Fruit fly (Drosophila melanogaster) whole organism, embryonic: ENCODE data around the gene chif.

Experiments used
- B-H1 ChIP-seq: fragments of 200-800 bp; sonication (Bioruptor generic); IDR thresholded peaks from 3 replicates; pipeline ENCODE4 v1.3.6; 2022; ENCODE audit warnings: missing biosample characterization, missing genetic modification characterization
- Blimp-1 ChIP-seq: fragments of 200-800 bp; sonication (Bioruptor generic); optimal IDR thresholded peaks from 3 replicates; lab custom pipeline; 2018; ENCODE audit warnings: missing biosample characterization, missing genetic modification characterization, mild to moderate bottlenecking, moderate library complexity, missing genetic modification reagents
- CG10274 ChIP-seq: fragments of 200-800 bp; sonication (Bioruptor generic); optimal IDR thresholded peaks from 3 replicates; lab custom pipeline; 2017; ENCODE audit warnings: missing biosample characterization, mild to moderate bottlenecking, missing genetic modification characterization
- CG10431 ChIP-seq: fragments of 200-800 bp; sonication (Bioruptor generic); optimal IDR thresholded peaks from 3 replicates; lab custom pipeline; 2018; ENCODE audit warnings: missing biosample characterization, mild to moderate bottlenecking, missing genetic modification characterization
- CG10462 ChIP-seq: fragments of 200-800 bp; sonication (Bioruptor generic); optimal IDR thresholded peaks from 2 replicates; lab custom pipeline; 2016; ENCODE audit warnings: missing biosample characterization, missing genetic modification characterization
- CG12219 ChIP-seq: fragments of 200-800 bp; sonication (Bioruptor generic); optimal IDR thresholded peaks from 3 replicates; lab custom pipeline; 2018; ENCODE audit warnings: missing biosample characterization, mild to moderate bottlenecking, missing genetic modification characterization
- CG15011 ChIP-seq: fragments of 200-800 bp; sonication (Bioruptor generic); optimal IDR thresholded peaks from 3 replicates; lab custom pipeline; 2018; ENCODE audit warnings: missing biosample characterization, mild to moderate bottlenecking, missing genetic modification characterization
- CG1602 ChIP-seq: fragments of 200-800 bp; sonication (Bioruptor generic); optimal IDR thresholded peaks from 3 replicates; lab custom pipeline; 2016; ENCODE audit warnings: missing biosample characterization, missing genetic modification characterization
- CG17802 ChIP-seq: fragments of 200-800 bp; sonication (Bioruptor generic); optimal IDR thresholded peaks from 2 replicates; lab custom pipeline; 2018; ENCODE audit warnings: missing biosample characterization, mild to moderate bottlenecking, missing genetic modification characterization, moderate library complexity
- CG32532 ChIP-seq: fragments of 200-800 bp; sonication (Bioruptor generic); IDR thresholded peaks from 2 replicates; pipeline ENCODE4 v1.3.6; 2022; ENCODE audit warnings: missing biosample characterization, missing genetic modification characterization
- CG32767 ChIP-seq: fragments of 200-800 bp; sonication (Bioruptor generic); IDR thresholded peaks from 2 replicates; pipeline ENCODE4 v1.3.6; 2022; ENCODE audit warnings: missing biosample characterization, missing genetic modification characterization
- CG33557 ChIP-seq: fragments of 200-800 bp; sonication (Bioruptor generic); optimal IDR thresholded peaks from 2 replicates; lab custom pipeline; 2019; ENCODE audit warnings: missing biosample characterization, mild to moderate bottlenecking, missing genetic modification characterization, moderate library complexity
- CG34376 ChIP-seq: fragments of 200-800 bp; sonication (Bioruptor generic); optimal IDR thresholded peaks from 2 replicates; lab custom pipeline; 2018; ENCODE audit warnings: missing biosample characterization, mild to moderate bottlenecking, missing genetic modification characterization
- CG34422 ChIP-seq: fragments of 200-800 bp; sonication (Bioruptor generic); IDR thresholded peaks from 3 replicates; pipeline ENCODE4 v1.3.6; 2022; ENCODE audit warnings: missing biosample characterization, missing genetic modification characterization
- CG3838 ChIP-seq: fragments of 200-800 bp; sonication (Bioruptor generic); optimal IDR thresholded peaks from 3 replicates; lab custom pipeline; 2016; ENCODE audit warnings: missing biosample characterization, missing genetic modification characterization
- CG7372 ChIP-seq: fragments of 200-800 bp; sonication (Bioruptor generic); IDR thresholded peaks from 2 replicates; pipeline ENCODE4 v1.3.6; 2022; ENCODE audit warnings: missing biosample characterization, missing genetic modification characterization
- CG7745 ChIP-seq: fragments of 200-800 bp; sonication (Bioruptor generic); optimal IDR thresholded peaks from 2 replicates; lab custom pipeline; 2018; ENCODE audit warnings: missing biosample characterization, mild to moderate bottlenecking, missing genetic modification characterization, moderate library complexity
- CG7839 ChIP-seq: fragments of 200-800 bp; sonication (Bioruptor generic); optimal IDR thresholded peaks from 3 replicates; lab custom pipeline; 2018; ENCODE audit warnings: missing biosample characterization, mild to moderate bottlenecking, missing genetic modification characterization, moderate library complexity
- CG7987 ChIP-seq: fragments of 200-800 bp; sonication (Bioruptor generic); optimal IDR thresholded peaks from 2 replicates; lab custom pipeline; 2018; ENCODE audit warnings: missing biosample characterization, mild to moderate bottlenecking, missing genetic modification characterization, moderate library complexity
- CG8089 ChIP-seq: fragments of 200-800 bp; sonication (Bioruptor generic); optimal IDR thresholded peaks from 3 replicates; lab custom pipeline; 2016; ENCODE audit warnings: missing biosample characterization, missing genetic modification characterization
- Dref ChIP-seq: fragments of 200-800 bp; sonication (Bioruptor generic); IDR thresholded peaks from 2 replicates; pipeline ENCODE4 v1.3.6; 2022; ENCODE audit warnings: missing biosample characterization, missing genetic modification characterization
- E2f2 ChIP-seq: fragments of 200-800 bp; sonication (Bioruptor generic); IDR thresholded peaks from 2 replicates; pipeline ENCODE4 v1.3.6; 2022; ENCODE audit warnings: missing biosample characterization, missing genetic modification characterization
- Ets97D ChIP-seq: fragments of 200-800 bp; sonication (Bioruptor generic); optimal IDR thresholded peaks from 3 replicates; lab custom pipeline; 2016; ENCODE audit warnings: missing biosample characterization, missing genetic modification characterization
- H2.0 ChIP-seq: fragments of 200-800 bp; sonication (Bioruptor generic); IDR thresholded peaks from 2 replicates; pipeline ENCODE4 v1.3.6; 2022; ENCODE audit warnings: missing biosample characterization, missing genetic modification characterization
- HHEX ChIP-seq: fragments of 200-800 bp; sonication (Bioruptor generic); optimal IDR thresholded peaks from 3 replicates; lab custom pipeline; 2017; ENCODE audit warnings: missing biosample characterization, mild to moderate bottlenecking, missing genetic modification characterization, missing genetic modification reagents
- Hr3 ChIP-seq: fragments of 200-800 bp; sonication (Bioruptor generic); optimal IDR thresholded peaks from 3 replicates; lab custom pipeline; 2016; ENCODE audit warnings: missing biosample characterization, missing genetic modification characterization
- Med ChIP-seq: fragments of 200-800 bp; sonication (Bioruptor generic); peaks from one replicate; lab custom pipeline; 2016; ENCODE audit warnings: missing biosample characterization, missing genetic modification characterization, mild to moderate bottlenecking, inconsistent platforms, moderate library complexity
- Mes4 ChIP-seq: fragments of 200-800 bp; sonication (Bioruptor generic); optimal IDR thresholded peaks from 2 replicates; lab custom pipeline; 2016; ENCODE audit warnings: missing biosample characterization, missing genetic modification characterization
- Ravus ChIP-seq: fragments of 200-800 bp; sonication (Bioruptor generic); IDR thresholded peaks from 2 replicates; pipeline ENCODE4 v1.3.6; 2022; ENCODE audit warnings: missing biosample characterization, missing genetic modification characterization
- dati ChIP-seq: fragments of 200-800 bp; sonication (Bioruptor generic); IDR thresholded peaks from 2 replicates; pipeline ENCODE4 v1.3.6; 2022; ENCODE audit warnings: missing biosample characterization, missing genetic modification characterization
- dmrt11E ChIP-seq: fragments of 200-800 bp; sonication (Bioruptor generic); optimal IDR thresholded peaks from 3 replicates; lab custom pipeline; 2018; ENCODE audit warnings: missing biosample characterization, mild to moderate bottlenecking, missing genetic modification characterization, moderate library complexity
- en ChIP-seq: fragments of 200-800 bp; sonication (Bioruptor generic); optimal IDR thresholded peaks from 2 replicates; lab custom pipeline; 2016; ENCODE audit warnings: missing biosample characterization, missing genetic modification characterization
- grau ChIP-seq: fragments of 200-800 bp; optimal IDR thresholded peaks from 3 replicates; lab custom pipeline; 2019; ENCODE audit warnings: missing biosample characterization, mild to moderate bottlenecking, missing genetic modification characterization, moderate library complexity
- gsb-n ChIP-seq: fragments of 200-800 bp; sonication (Bioruptor generic); optimal IDR thresholded peaks from 3 replicates; lab custom pipeline; 2018; ENCODE audit warnings: missing biosample characterization, mild to moderate bottlenecking, missing genetic modification characterization
- her ChIP-seq: fragments of 200-800 bp; sonication (Bioruptor generic); optimal IDR thresholded peaks from 2 replicates; lab custom pipeline; 2016; ENCODE audit warnings: missing biosample characterization, missing genetic modification characterization
- insv ChIP-seq, 2 experiments: fragments of 200-800 bp; sonication (Bioruptor generic); optimal IDR thresholded peaks; 3 replicates each; lab custom pipeline; 2016 to 2018; ENCODE audit warnings: missing biosample characterization in 2 of 2, missing genetic modification characterization in 2 of 2
- lilli ChIP-seq: fragments of 200-800 bp; sonication (Bioruptor generic); optimal IDR thresholded peaks from 3 replicates; lab custom pipeline; 2016; ENCODE audit warnings: missing biosample characterization, missing genetic modification characterization
- lmd ChIP-seq: fragments of 200-800 bp; sonication (Bioruptor generic); IDR thresholded peaks from 2 replicates; pipeline ENCODE4 v1.3.6; 2022; ENCODE audit warnings: missing biosample characterization, missing genetic modification characterization
- lov ChIP-seq, 2 experiments: fragments of 200-800 bp in 1 of 2; fragments of >200 bp in 1 of 2; sonication (Bioruptor generic) in 1 of 2; IDR thresholded peaks in 1 of 2; optimal IDR thresholded peaks in 1 of 2; 2 replicates in 1 of 2; 3 replicates in 1 of 2; pipeline versions ENCODE4 v1.3.6 to Lab custom; 2017 to 2022; ENCODE audit warnings: missing biosample characterization in 1 of 2, missing genetic modification characterization in 1 of 2
- mam ChIP-seq: fragments of 200-800 bp; sonication (Bioruptor generic); optimal IDR thresholded peaks from 3 replicates; lab custom pipeline; 2016; ENCODE audit warnings: missing biosample characterization, missing genetic modification characterization
- seq ChIP-seq: fragments of 200-800 bp; sonication (Bioruptor generic); IDR thresholded peaks from 2 replicates; pipeline ENCODE4 v1.3.6; 2022; ENCODE audit warnings: missing biosample characterization, missing genetic modification characterization
- slbo ChIP-seq: fragments of 200-800 bp; sonication (Bioruptor generic); IDR thresholded peaks from 2 replicates; pipeline ENCODE4 v1.3.6; 2022; ENCODE audit warnings: missing biosample characterization, missing genetic modification characterization
- ssp ChIP-seq: fragments of 200-800 bp; sonication (Bioruptor generic); IDR thresholded peaks from 2 replicates; pipeline ENCODE4 v1.3.6; 2022; ENCODE audit warnings: missing biosample characterization, missing genetic modification characterization
- stc ChIP-seq: fragments of 200-800 bp; sonication (Bioruptor generic); IDR thresholded peaks from 2 replicates; pipeline ENCODE4 v1.3.6; 2022; ENCODE audit warnings: missing biosample characterization, missing genetic modification characterization
- stwl ChIP-seq: fragments of 200-800 bp; sonication (Bioruptor generic); optimal IDR thresholded peaks from 3 replicates; lab custom pipeline; 2018; ENCODE audit warnings: missing biosample characterization, mild to moderate bottlenecking, missing genetic modification characterization, moderate library complexity
- tup ChIP-seq: fragments of 200-800 bp; sonication (Bioruptor generic); optimal IDR thresholded peaks from 2 replicates; lab custom pipeline; 2016; ENCODE audit warnings: missing biosample characterization, mild to moderate bottlenecking, missing genetic modification characterization, moderate library complexity
- tx ChIP-seq: fragments of 200-800 bp; sonication (Bioruptor generic); optimal IDR thresholded peaks from 2 replicates; lab custom pipeline; 2016; ENCODE audit warnings: missing biosample characterization, missing genetic modification characterization
- zen ChIP-seq: fragments of 200-800 bp; sonication (Bioruptor generic); optimal IDR thresholded peaks from 3 replicates; lab custom pipeline; 2018; ENCODE audit warnings: missing biosample characterization, mild to moderate bottlenecking, missing genetic modification characterization, moderate library complexity
- zfh2 ChIP-seq: fragments of 200-800 bp; sonication (Bioruptor generic); optimal IDR thresholded peaks from 2 replicates; lab custom pipeline; 2016; ENCODE audit warnings: missing biosample characterization, missing genetic modification characterization

chif gene

dm6 chr2L:16317777-16318610, 34.4 kb downstream of the chif start (continued):
- TF ChIP-seq gsb-n (tag; lab: Kevin White, UChicago) (peak; percentile 40), CG34422 (GFP tag; lab: Robert Waterston, UW) (no peak), zen (tag; lab: Kevin White, UChicago) (no peak), E2f2 (GFP tag; lab: Robert Waterston, UW) (0 out of 2 replicates have a peak, but pooled peaks have one; percentile 19), CG32767 (GFP tag; lab: Robert Waterston, UW) (0 out of 2 replicates have a peak, but pooled peaks have one; percentile 12), grau (tag; lab: Kevin White, UChicago) (no peak), mam (GFP tag; lab: Kevin White, UChicago) (no peak), CG10274 (GFP tag; lab: Kevin White, UChicago) (no peak), her (GFP tag; lab: Kevin White, UChicago) (peak; percentile 34), seq (peak; percentile 56; the same call in 1 of the 2 replicates), stwl (no peak), en (peak; percentile 34), CG10431 (peak; percentile 64), B-H1 (GFP tag; lab: Robert Waterston, UW) (peak; percentile 30; the same call in 1 of the 3 replicates), H2.0 (GFP tag; lab: Robert Waterston, UW) (no peak), Dref (no peak), CG33557 (no peak), tup (GFP tag; lab: Kevin White, UChicago) (peak; percentile 46), ssp (GFP tag; lab: Robert Waterston, UW) (no peak), stc (peak; percentile 43; the same call in 1 of the 2 replicates), Mes4 (GFP tag; lab: Kevin White, UChicago) (peak; percentile 9), CG7839 (tag; lab: Kevin White, UChicago) (peak; percentile 14), Ravus (GFP tag; lab: Robert Waterston, UW) (no peak), CG1602 (no peak), CG7745 (tag; lab: Kevin White, UChicago) (no peak), Blimp-1 (no peak), slbo (0 out of 2 replicates have a peak, but pooled peaks have one; percentile 8), CG3838 (GFP tag; lab: Kevin White, UChicago) (peak; percentile 44), CG32532 (GFP tag; lab: Robert Waterston, UW) (no peak; the same call in 1 of the 2 replicates), CG8089 (peak; percentile 8), dati (GFP tag; lab: Robert Waterston, UW) (no peak), HHEX (GFP tag; lab: Kevin White, UChicago) (peak; percentile 50), CG12219 (GFP tag; lab: Kevin White, UChicago) (no peak), Hr3 (GFP tag; lab: Kevin White, UChicago) (no peak), tx (GFP tag; lab: Kevin White, UChicago) (no peak), CG17802 (tag; lab: Kevin White, UChicago) (no peak), dmrt11E (tag; lab: Kevin White, UChicago) (no peak), CG15011 (GFP tag; lab: Kevin White, UChicago) (peak; percentile 40), lilli (no peak), lov (optimal IDR thresholded peaks at IDR 0.05; lab: Kevin White, UChicago) (no peak), lov (GFP tag; IDR thresholded peaks at IDR 0.05; lab: Robert Waterston, UW) (no peak; the same call in 2 of the 3 replicates), lmd (GFP tag; lab: Robert Waterston, UW) (no peak), zfh2 (GFP tag; lab: Kevin White, UChicago) (no peak), insv (GFP tag; optimal IDR thresholded peaks at IDR 0.05; lab: Kevin White, UChicago) (peak in 1 of 2 experiments; percentile 40), CG10462 (GFP tag; lab: Kevin White, UChicago) (no peak), Med (GFP tag; lab: Kevin White, UChicago) (peak; percentile 85), CG34376 (GFP tag; lab: Kevin White, UChicago) (peak; percentile 17), CG7987 (GFP tag; lab: Kevin White, UChicago) (peak; percentile 33), Ets97D (GFP tag; lab: Kevin White, UChicago) (no peak), CG7372 (GFP tag; lab: Robert Waterston, UW) (no peak)
